Worm (Caenorhabditis elegans) whole organism, L1 larva: ENCODE data around the gene srh-137.

ENCODE experiments used
- C04F5.9 ChIP-seq: sonication (generic microtip); optimal IDR thresholded peaks from 2 replicates; lab custom pipeline; 2016; ENCODE audit warnings: missing genetic modification characterization, missing compliant biosample characterization
- C34B4.2 ChIP-seq: sonication (generic microtip); optimal IDR thresholded peaks from 2 replicates; lab custom pipeline; 2017; ENCODE audit warnings: mild to moderate bottlenecking, missing genetic modification characterization, missing compliant biosample characterization
- ama-1 ChIP-seq: fragments of 150-350 bp; optimal IDR thresholded peaks from 2 replicates; lab custom pipeline; 2014
- lin-39 ChIP-seq: fragments of 150-350 bp; optimal IDR thresholded peaks from 2 replicates; lab custom pipeline; 2014; ENCODE audit warnings: missing biosample characterization, missing genetic modification reagents, missing genetic modification characterization
- lir-3 ChIP-seq: sonication (generic microtip); optimal IDR thresholded peaks from 2 replicates; lab custom pipeline; 2016; ENCODE audit warnings: mild to moderate bottlenecking, missing genetic modification characterization, moderate library complexity, missing compliant biosample characterization; ENCODE audit not compliant: poor library complexity
- mdl-1 ChIP-seq, 2 experiments: fragments of 150-350 bp; optimal IDR thresholded peaks; 2 replicates each; lab custom pipeline; 2014 to 2017; ENCODE audit warnings: missing biosample characterization in 2 of 2, missing genetic modification characterization in 2 of 2, inconsistent platforms in 1 of 2
- nhr-11 ChIP-seq: fragments of 150-350 bp; optimal IDR thresholded peaks from 2 replicates; lab custom pipeline; 2014; ENCODE audit warnings: missing biosample characterization, missing genetic modification characterization
- snpc-4 ChIP-seq: fragments of 150-350 bp; optimal IDR thresholded peaks from 2 replicates; lab custom pipeline; 2014; ENCODE audit warnings: missing biosample characterization, missing genetic modification characterization
- sox-4 ChIP-seq: sonication (generic microtip); optimal IDR thresholded peaks from 2 replicates; lab custom pipeline; 2016; ENCODE audit warnings: missing genetic modification characterization, missing compliant biosample characterization
- sptf-1 ChIP-seq: fragments of 150-350 bp; optimal IDR thresholded peaks from 2 replicates; lab custom pipeline; 2014; ENCODE audit warnings: missing biosample characterization, missing genetic modification characterization
- tbx-2 ChIP-seq: sonication (generic microtip); optimal IDR thresholded peaks from 2 replicates; lab custom pipeline; 2016; ENCODE audit warnings: missing genetic modification characterization, missing compliant biosample characterization
- unc-62 ChIP-seq: fragments of 150-350 bp; optimal IDR thresholded peaks from 2 replicates; lab custom pipeline; 2014; ENCODE audit warnings: missing biosample characterization, missing genetic modification reagents, missing genetic modification characterization

DNA sequence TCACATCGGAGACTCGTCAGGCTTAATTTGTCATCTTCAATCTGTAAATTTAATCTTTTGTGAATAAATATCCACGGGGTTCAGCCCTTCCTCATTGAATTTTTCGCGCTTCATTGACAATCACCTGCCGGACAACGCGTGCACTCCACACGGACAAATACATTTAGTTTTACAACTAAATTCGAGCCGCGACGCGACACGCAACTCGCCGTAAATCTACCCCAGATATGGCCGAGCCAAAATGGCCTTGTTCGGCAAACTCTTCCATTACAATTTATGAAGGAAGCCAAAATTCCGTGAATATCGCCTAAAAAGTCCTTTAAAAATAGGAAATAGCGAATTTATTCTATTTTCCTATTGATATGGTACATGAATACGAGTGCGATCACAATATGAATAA, 28.3 kb upstream of the srh-137 start:
- no peak for TF ChIP-seq unc-62 (GFP tag; lab: Kevin White, UChicago)
- no peak for TF ChIP-seq nhr-11 (tag; lab: Kevin White, UChicago)
- TF ChIP-seq C34B4.2 (tag; lab: Kevin White, UChicago): no peak
- TF ChIP-seq ama-1 (lab: Kevin White, UChicago): no peak
- TF ChIP-seq sptf-1: no peak
- TF ChIP-seq C04F5.9 (tag; lab: Kevin White, UChicago): no peak
- TF ChIP-seq mdl-1 (tag; optimal IDR thresholded peaks at IDR 0.05; lab: Kevin White, UChicago): no peak
- TF ChIP-seq lin-39 (tag; lab: Kevin White, UChicago): no peak
- TF ChIP-seq snpc-4: no peak
- TF ChIP-seq lir-3: no peak
- TF ChIP-seq tbx-2 (tag; lab: Kevin White, UChicago): no peak
- TF ChIP-seq sox-4 (tag; lab: Kevin White, UChicago): no peak
